Fruit fly (Drosophila melanogaster) whole organism, wandering third instar larva: Measurements from ENCODE around the gene CG32984.

Experiments
- CrebA ChIP-seq: fragments of 200-800 bp; sonication (Bioruptor generic); optimal IDR thresholded peaks from 2 replicates; lab custom pipeline; 2016; ENCODE audit warnings: missing biosample characterization, mild to moderate bottlenecking, missing genetic modification characterization, borderline replicate concordance
- HLH106 ChIP-seq: fragments of 200-800 bp; optimal IDR thresholded peaks from 3 replicates; lab custom pipeline; 2019; ENCODE audit warnings: missing biosample characterization, mild to moderate bottlenecking, missing genetic modification characterization, moderate library complexity
- Hr78 ChIP-seq: fragments of >200 bp; optimal IDR thresholded peaks from 2 replicates; lab custom pipeline; 2017; ENCODE audit warnings: missing biosample characterization, missing genetic modification characterization
- Sp1 ChIP-seq: fragments of 200-800 bp; sonication (Bioruptor generic); optimal IDR thresholded peaks from 3 replicates; lab custom pipeline; 2019; ENCODE audit warnings: missing biosample characterization, mild to moderate bottlenecking, missing genetic modification characterization, moderate library complexity
- Vsx2 ChIP-seq: fragments of 200-300, 225-300 bp; sonication (Bioruptor generic); optimal IDR thresholded peaks from 2 replicates; lab custom pipeline; 2018; ENCODE audit warnings: missing biosample characterization, missing genetic modification characterization; ENCODE audit not compliant: partially characterized antibody
- pan ChIP-seq: fragments of >200 bp; optimal IDR thresholded peaks from 2 replicates; lab custom pipeline; 2017

DNA sequence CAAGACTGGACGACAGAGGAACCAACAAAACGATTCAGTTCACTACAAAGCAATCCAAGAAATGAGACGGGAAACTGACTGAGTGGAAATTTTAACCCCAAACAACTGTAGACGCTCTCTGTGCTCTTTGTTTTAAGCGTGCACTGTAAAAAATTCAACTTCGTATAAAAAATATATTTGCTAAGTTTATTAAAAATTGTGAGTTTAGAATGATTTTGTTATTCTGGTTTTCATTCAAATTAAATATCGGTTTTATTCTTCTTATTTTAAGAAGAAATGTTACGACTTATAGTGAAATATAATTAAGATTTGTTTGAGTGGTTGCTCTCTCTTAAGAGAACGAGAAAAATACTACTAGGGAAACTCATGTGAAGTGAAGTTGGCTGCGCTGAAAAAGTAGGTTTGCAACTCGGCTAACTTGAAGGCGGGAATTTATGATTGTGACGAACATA is 6.7 kb upstream of the CG32984 start:
- no peak for TF ChIP-seq pan (lab: Kevin White, UChicago)
- TF ChIP-seq CrebA: peak; percentile 57
- TF ChIP-seq Sp1 (GFP tag; lab: Kevin White, UChicago): no peak
- no peak for TF ChIP-seq Hr78 (GFP tag; lab: Kevin White, UChicago)
- no peak for TF ChIP-seq Vsx2 (GFP tag; lab: Kevin White, UChicago)
- TF ChIP-seq HLH106 (tag; lab: Kevin White, UChicago): peak; percentile 56
